Worm (Caenorhabditis elegans) whole organism, dauer: ENCODE measurements around the gene F35B3.7.

Experiments used
- unc-62 ChIP-seq: sonication (generic microtip); optimal IDR thresholded peaks from 2 replicates; lab custom pipeline; 2017; ENCODE audit warnings: missing biosample characterization, missing genetic modification reagents, missing genetic modification characterization

The F35B3.7 gene

DNA sequence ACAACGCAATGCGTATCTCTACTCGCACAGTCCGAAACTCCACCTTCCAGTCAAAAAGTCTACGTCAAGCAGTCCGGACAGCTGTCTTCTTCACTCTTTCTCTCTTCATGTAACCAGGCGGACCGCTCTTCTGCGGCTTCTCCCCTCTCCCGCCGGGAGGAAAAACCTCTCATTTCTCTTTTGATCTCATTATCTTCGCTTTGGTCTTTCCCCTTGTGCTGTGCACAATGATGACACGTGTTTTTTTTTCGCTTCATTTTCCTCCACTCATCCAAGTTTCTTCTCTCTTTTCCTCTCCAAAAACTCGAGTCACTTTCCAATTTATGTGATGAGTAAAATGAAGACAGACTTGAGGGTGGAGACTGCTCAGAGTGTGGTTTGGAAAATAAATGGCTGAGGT is at the start of gene F35B3.7:
F35B3.7 (minus strand) TSS at position 133 of the 400 bp plus-strand sequence.
- TF ChIP-seq unc-62 (GFP tag; lab: Kevin White, UChicago): no peak

DNA sequence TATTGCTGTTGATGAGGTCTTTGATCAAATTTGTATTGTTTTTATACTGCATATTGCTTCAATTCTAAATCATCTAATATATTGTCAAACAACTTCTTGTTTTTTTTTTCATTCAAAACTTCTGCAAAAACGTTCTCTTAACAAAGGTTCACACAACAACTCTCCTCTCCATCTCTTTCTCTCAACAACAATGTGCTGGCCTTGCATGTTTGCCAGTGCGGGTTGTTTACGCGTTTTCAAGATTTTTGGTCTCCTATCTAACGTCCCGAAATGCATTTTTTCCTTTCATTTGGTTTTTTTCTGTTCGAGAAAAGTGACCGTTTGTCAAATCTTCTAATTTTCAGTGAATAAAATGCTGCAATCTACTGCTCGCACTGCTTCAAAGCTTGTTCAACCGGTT is 49.5 kb upstream of the F35B3.7 start, which contains the start of gene sod-3:
sod-3 (plus strand) TSS at position 338 of the 400 bp plus-strand sequence.
- TF ChIP-seq unc-62 (GFP tag; lab: Kevin White, UChicago): no peak

DNA sequence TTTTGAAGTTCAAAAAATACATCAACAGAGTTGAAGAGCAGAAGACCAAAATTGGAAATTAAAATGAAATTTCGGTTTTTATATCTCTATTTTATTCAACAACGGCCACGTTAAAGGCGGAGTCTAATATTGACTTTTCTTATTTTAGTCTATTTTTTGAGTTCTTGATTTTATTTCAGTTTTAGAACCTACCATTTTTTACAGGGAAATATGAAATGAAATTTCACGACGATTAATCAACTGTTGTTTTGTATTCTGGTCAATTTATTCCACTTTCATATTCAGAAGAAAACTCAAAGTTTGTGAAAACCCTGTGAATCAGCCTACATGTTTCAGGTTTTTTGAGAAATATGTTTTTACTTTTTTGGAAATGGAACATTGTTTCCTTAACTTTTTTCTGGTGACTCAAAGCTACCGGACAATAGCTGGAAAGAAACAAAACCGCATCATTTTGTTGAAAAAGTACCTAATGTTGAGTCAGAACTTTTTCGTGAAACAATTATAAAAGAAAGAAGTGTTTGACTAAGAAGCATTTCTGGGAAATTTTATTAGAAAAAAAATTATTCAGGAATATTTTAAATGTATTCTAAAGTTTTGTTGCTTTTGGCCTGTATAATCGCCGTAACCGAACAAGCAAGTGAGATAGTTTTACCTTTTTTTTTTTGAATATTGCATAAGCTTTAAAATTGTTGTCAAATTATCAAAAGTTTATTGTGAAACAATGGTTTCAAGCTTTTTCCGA is 37.9 kb upstream of the F35B3.7 start, which contains the start of the genes irld-23 and C08A9.10:
irld-23 (minus strand) TSS at position 51 of the 742 bp plus-strand sequence.
C08A9.10 (plus strand) TSS at position 545 of the 742 bp plus-strand sequence.
- TF ChIP-seq unc-62 (GFP tag; lab: Kevin White, UChicago): no peak

DNA sequence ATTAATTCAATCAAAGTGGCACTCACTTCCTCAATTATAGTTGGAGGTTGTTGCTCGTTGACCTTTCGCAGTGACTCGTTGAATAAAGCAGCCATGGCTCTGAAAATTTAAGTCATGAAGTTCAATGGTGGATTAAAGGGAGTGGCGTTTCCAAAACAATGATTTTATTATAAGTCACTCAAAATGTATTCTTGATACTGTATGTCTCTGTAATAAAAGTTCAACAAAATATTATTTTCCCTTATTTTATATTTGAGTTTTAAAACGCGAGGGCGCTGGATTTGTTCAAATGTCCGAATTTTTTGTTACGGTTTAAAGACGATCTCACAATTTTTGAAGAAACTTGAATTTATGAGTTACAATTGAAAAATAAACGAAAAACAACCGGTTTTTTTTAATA is 29.2 kb upstream of the F35B3.7 start, which contains the start of gene C30G4.4:
C30G4.4 (minus strand) TSS at position 101 of the 400 bp plus-strand sequence.
- TF ChIP-seq unc-62 (GFP tag; lab: Kevin White, UChicago): no peak

DNA sequence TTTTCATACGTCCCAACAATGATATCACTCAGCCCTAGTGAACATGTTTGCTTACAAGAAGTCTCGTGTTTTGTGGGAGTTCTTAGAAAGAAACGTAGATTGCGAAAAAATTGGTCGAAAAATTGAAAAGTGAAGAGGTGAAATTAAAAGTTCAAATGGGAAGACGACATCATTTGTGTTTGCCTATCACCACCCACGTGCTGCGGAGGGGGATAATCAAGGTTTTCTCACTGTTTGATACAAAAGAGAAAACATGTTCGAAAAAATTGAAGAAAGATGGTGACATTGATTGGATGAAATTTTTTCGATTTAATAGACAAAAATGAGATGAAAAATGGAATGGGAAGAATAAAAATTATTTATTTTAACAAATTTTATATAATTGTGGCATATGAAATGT is 27.6 kb upstream of the F35B3.7 start:
- TF ChIP-seq unc-62 (GFP tag; lab: Kevin White, UChicago): no peak

DNA sequence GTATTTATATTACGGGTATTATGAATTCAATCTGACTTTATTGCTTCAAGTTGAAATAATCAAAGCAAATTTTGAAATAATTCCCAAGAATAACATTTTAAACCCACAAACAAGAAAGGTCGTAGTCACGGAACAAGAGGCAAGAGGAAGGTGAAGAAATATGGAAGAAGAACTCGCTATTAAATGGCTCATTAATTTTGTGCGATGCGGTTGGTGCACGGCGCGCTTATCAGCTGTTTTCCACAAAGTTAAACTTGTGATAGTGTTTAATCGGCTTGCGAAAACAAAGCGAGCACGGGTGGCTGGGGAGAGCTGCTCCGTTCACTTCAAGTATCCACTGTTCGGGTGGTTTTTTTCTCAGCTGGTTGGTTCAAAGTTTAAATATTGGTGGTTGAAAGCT is 24.1 kb upstream of the F35B3.7 start:
- no peak for TF ChIP-seq unc-62 (GFP tag; lab: Kevin White, UChicago)

DNA sequence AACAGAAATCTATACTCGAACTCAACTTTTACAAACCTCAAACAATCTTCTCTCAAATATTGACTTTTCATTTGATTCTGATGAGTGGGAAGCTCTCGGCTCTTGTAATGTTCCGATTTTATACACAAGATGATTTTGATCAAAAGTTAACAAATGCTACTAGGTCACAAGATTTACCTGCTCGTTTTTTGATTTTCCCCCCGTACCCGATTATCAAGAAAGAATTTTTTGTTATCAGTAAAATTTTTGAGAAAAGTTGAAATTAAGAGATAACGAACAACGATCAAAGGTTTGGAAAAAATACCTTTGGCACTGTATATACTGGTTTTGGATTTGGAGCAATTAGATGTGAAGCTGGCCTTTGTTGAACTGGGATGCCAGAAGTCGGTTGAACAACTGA is 21.9 kb upstream of the F35B3.7 start:
- TF ChIP-seq unc-62 (GFP tag; lab: Kevin White, UChicago): no peak

DNA sequence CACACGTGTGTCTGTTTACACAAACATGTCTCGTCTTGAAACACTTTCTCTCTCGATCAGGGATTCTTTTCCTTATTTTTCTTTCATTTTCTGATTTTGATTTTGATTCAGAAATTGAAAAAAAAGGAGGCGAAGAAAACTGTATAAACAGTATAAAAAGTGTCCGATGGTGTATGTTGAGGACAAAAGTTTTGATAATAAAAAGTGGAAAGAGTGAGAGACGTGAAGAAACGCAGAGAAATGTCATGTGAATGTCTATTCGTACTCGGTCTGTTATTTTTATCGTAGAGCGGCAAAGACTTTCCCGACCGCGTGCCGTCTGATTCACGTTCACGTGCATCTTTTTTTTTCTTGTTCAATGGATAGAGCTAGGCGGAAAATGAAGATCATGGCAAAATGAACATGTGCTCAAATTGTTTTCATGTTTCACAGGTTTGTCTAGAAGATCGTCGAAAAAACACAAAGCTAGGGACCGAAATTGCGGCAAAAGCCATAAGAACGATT is 20.9 kb upstream of the F35B3.7 start:
- no peak for TF ChIP-seq unc-62 (GFP tag; lab: Kevin White, UChicago)

DNA sequence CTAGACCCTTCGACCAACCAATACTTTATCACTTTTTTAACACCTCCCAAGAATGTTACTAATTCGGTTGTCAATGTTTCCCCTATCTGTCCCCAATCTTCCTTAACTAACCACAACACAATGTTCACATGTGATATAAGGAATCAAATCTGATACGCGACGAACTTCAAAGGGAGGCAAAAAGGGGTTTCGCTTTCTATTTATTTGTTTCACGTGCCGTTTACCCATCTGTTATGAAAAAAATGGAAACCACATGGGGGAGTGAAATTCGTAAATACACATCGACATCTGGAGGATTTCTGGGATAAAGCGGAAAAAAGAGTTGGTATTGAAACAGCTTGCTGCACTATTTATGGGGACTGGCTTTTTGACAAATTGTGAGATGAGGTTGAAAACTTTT is 19.3 kb upstream of the F35B3.7 start:
- no peak for TF ChIP-seq unc-62 (GFP tag; lab: Kevin White, UChicago)

DNA sequence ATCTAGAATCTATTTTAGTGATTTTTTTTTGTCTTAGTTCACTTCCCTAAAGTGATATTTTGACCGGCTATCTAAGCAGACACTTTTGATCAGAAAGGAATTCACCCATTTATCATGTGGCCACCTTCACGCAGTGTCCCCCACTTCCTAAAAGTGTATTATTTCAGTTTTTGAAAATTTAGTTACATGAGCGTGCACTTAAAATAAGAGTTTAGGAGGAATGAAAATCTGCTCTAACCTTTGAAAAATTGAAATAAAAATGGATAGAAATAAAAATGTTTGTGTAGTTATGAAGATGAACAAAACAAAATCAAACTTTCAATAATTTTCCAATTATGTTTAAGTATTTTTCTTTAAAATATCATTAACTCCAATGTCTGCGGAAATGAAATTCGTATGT is 16.9 kb upstream of the F35B3.7 start:
- no peak for TF ChIP-seq unc-62 (GFP tag; lab: Kevin White, UChicago)

DNA sequence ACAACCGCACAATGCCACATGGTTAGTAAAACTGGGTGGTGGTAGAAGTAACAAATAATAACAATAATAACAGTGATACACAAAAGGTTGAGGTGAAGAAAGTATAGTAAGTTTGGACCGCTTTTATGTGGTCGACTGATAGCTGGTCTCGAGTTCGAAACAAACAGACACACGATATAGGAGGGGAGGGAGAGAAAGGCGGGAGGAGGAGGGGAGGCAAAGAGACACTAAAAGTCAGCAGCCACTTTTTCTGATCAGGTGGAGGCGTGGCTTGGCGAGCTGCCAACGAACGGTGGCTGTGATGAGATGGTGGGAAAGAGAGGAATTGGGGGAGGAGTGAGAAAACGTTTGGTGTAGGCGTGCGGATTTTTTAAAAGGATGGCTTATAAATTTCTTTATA is 15.5 kb upstream of the F35B3.7 start:
- no peak for TF ChIP-seq unc-62 (GFP tag; lab: Kevin White, UChicago)

DNA sequence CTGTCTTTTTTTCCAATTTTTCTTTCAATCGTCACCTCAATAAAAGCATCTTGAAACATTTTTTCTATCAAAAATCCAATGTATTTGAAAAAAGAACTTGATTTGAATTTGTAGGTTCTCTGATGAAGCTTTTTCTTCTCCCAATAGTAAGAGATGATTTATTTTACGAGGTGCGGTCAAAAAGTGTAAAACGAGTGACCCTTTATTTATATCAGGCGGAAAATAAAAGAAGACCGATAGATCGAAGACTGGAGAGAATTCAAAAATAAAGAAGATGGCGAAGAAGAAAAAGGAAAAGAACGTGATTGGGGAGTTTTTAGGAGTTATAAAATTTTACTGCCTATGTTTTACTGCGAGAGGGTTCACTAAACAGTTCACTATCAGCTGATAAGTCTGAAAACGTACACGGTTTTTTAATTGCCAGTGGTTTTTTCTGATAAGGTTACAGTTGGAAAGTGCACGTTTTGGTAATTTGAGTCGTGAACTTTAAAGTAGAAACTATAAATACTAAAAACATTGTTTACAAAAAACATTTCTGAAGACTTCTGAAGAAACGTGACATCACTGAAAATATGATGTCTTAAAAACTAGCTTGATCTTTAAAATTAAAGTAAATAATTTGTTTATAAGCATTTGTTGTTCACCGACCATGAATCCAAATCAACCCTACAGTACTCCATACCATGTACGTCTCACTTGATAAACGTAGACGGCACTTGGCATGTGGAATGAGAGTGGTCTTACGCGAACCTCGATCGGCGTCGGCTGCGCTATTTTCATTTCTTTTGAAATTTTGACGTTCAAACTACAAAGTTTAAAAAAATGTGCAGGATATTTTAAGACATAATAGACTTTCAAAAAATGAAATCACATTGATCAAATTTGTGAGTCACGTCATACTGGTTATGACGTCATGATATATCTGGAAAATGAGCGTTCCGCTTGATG is 13.2 kb upstream of the F35B3.7 start:
- TF ChIP-seq unc-62 (GFP tag; lab: Kevin White, UChicago): no peak

DNA sequence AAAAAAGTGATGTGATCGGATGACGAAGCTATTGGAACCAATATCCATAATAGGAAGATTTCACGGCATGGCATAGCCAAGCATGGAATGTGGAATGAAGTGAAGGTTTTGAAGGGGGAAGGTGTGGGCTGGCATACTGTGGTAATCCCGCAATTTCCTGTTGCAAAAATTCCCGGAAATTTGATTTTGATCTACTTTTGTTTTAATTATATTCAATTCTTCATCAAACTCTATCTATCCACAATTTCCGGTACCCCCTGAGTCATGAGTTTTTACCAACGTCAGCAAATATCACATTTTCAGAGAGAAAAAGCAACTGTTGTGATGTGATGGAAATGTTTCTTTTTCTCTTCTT is 12.6 kb upstream of the F35B3.7 start, which contains the start of gene gcy-11:
gcy-11 (minus strand) TSS at position 101 of the 355 bp plus-strand sequence.
- TF ChIP-seq unc-62 (GFP tag; lab: Kevin White, UChicago): no peak

DNA sequence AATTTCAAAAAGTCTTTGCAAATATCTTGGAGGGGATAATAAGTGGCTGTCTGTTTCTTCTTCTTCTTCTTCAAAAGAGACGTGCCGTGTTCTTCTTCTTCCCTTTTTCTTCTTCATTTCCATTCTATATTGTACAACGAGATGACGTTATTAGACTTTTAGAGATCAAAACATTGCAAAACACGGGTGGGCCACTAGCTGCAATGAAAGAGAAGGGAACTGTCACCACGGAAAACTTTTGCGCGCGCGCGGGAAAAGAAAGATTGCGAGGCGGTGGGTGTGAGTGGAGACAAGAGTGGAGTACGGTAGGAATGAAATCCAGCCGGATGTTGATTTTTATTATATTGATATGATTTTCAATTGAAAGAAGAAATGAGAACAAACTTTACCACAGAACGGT is 11.2 kb upstream of the F35B3.7 start:
- TF ChIP-seq unc-62 (GFP tag; lab: Kevin White, UChicago): no peak

DNA sequence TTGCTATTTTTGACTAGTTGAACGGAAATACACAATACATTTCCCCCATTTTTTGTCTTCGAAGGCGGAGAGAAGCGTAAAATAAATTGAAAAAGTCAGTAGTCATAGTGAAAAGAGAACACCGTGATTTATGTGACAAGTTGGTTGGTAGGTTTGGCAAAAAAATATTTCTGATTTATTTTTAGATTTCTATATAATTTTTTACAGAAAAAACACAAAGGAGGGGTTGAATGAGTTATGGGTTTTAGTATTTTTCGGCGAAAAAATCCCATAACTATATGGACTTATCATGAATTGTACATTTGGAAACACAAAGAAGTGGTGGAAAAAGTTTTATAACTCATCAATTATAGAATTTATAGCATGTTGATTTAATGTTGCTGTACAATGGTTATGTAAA is 2.7 kb upstream of the F35B3.7 start, which contains the start of gene C30G4.2:
C30G4.2 (minus strand) TSS at position 101 of the 400 bp plus-strand sequence.
- no peak for TF ChIP-seq unc-62 (GFP tag; lab: Kevin White, UChicago)

DNA sequence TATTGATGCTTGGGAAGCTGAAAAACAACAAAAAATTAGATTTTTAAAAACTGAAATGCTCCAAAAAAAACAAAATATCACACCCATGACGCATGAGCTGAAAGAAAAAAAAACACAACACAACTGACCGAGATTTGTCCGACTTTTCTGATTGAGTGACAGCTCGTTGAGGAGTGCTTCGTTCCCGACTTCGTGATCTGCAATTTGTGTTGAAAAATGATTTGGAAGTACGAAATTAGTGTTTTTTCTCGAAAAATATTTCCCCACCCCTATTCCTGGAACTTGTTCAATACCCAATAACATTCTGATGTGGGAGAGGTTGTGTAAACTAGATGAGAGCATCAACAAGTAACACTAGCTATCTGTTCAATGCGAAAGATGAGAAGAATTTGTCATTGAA is 1.3 kb downstream of the F35B3.7 start:
- TF ChIP-seq unc-62 (GFP tag; lab: Kevin White, UChicago): no peak
